Worm (Caenorhabditis elegans): ENCODE data around the gene nmr-1.
A peak's percentile ranks its signal among the peaks of the same experiment; 100 is the strongest.

nmr-1 gene

ce11 chrII:5426054-5426453 lies 20.4 kb downstream of the nmr-1 start:
- TF ChIP-seq mxl-1 (tag; optimal IDR thresholded peaks at IDR 0.05) = no peak
- TF ChIP-seq dpff-1 (tag; optimal IDR thresholded peaks at IDR 0.05) = no peak
- peak; percentile 65 for TF ChIP-seq dox-1 (GFP tag; IDR thresholded peaks at IDR 0.05)
- no peak for TF ChIP-seq ccch-3 (GFP tag; optimal IDR thresholded peaks at IDR 0.05)
- no peak for TF ChIP-seq F22D6.2 (tag; optimal IDR thresholded peaks at IDR 0.05)
- no peak for TF ChIP-seq zfh-2 (GFP tag; conservative IDR thresholded peaks at IDR 0.05)
- TF ChIP-seq ztf-28 (GFP tag; IDR thresholded peaks at IDR 0.05) = no peak
- TF ChIP-seq ztf-18 (tag; optimal IDR thresholded peaks at IDR 0.05) = no peak
- no peak; the same call in 1 of the 2 replicates for TF ChIP-seq ceh-100 (GFP tag; IDR thresholded peaks at IDR 0.05)
- TF ChIP-seq tbp1 (GFP tag; optimal IDR thresholded peaks at IDR 0.05) = peak; percentile 29
- no peak for TF ChIP-seq B0261.1 (tag; optimal IDR thresholded peaks at IDR 0.05)
- peak; percentile 15 for TF ChIP-seq lin-40 (tag; optimal IDR thresholded peaks at IDR 0.05)
- no peak for TF ChIP-seq ztf-3 (GFP tag; optimal IDR thresholded peaks at IDR 0.05)
- TF ChIP-seq D2030.7 (GFP tag; IDR thresholded peaks at IDR 0.05) = no peak
- no peak for TF ChIP-seq Y56A3A.18 (GFP tag; IDR thresholded peaks at IDR 0.05)
- TF ChIP-seq Y53F4B.3 (GFP tag; IDR thresholded peaks at IDR 0.05) = no peak
- no peak for TF ChIP-seq ceh-79 (tag; optimal IDR thresholded peaks at IDR 0.05)
- TF ChIP-seq athp-1 (tag; optimal IDR thresholded peaks at IDR 0.05) = no peak
- TF ChIP-seq aptf-3 (GFP tag; IDR thresholded peaks at IDR 0.05) = no peak
- no peak for TF ChIP-seq attf-6 (GFP tag; IDR thresholded peaks at IDR 0.05)
- TF ChIP-seq F57A8.1 (GFP tag; optimal IDR thresholded peaks at IDR 0.05) = no peak
- TF ChIP-seq B0019.2 (GFP tag; conservative IDR thresholded peaks at IDR 0.05) = no peak
- TF ChIP-seq xnd-1 (tag; optimal IDR thresholded peaks at IDR 0.05) = no peak
- no peak for TF ChIP-seq F10E7.11 (tag; optimal IDR thresholded peaks at IDR 0.05)
- TF ChIP-seq tlf-1 (GFP tag; optimal IDR thresholded peaks at IDR 0.05) = no peak
- TF ChIP-seq attf-3 (GFP tag; conservative IDR thresholded peaks at IDR 0.05) = no peak
- no peak for TF ChIP-seq Y79H2A.3 (GFP tag; conservative IDR thresholded peaks at IDR 0.05)
- TF ChIP-seq attf-5 (GFP tag; optimal IDR thresholded peaks at IDR 0.05) = peak; percentile 74
- 0 out of 2 replicates have a peak, but pooled peaks have one; percentile 16 for TF ChIP-seq egrh-3 (GFP tag; IDR thresholded peaks at IDR 0.05)
- TF ChIP-seq ceh-91 (GFP tag; IDR thresholded peaks at IDR 0.05) = no peak
- no peak for TF ChIP-seq ztf-22 (GFP tag; optimal IDR thresholded peaks at IDR 0.05)
- no peak for TF ChIP-seq lir-1 (GFP tag; conservative IDR thresholded peaks at IDR 0.05)
- TF ChIP-seq nhr-90 (tag; optimal IDR thresholded peaks at IDR 0.05) = no peak
- TF ChIP-seq nhr-27 (tag; optimal IDR thresholded peaks at IDR 0.05) = no peak
- TF ChIP-seq madf-3 (GFP tag; IDR thresholded peaks at IDR 0.05) = no peak
- TF ChIP-seq pha-4 (tag; optimal IDR thresholded peaks at IDR 0.05) = peak; percentile 45
- no peak for TF ChIP-seq dpl-1 (GFP tag; optimal IDR thresholded peaks at IDR 0.05)
- no peak for TF ChIP-seq Y53G8AR.9 (GFP tag; conservative IDR thresholded peaks at IDR 0.05)
- no peak for TF ChIP-seq hlh-12 (tag; optimal IDR thresholded peaks at IDR 0.05)
- no peak for TF ChIP-seq sptf-2 (GFP tag; optimal IDR thresholded peaks at IDR 0.05)
- no peak for TF ChIP-seq F49E8.2 (tag; optimal IDR thresholded peaks at IDR 0.05; ENCODE audit: insufficient read depth)
- no peak for TF ChIP-seq F57C9.4 (tag; optimal IDR thresholded peaks at IDR 0.05)
- TF ChIP-seq nhr-120 (GFP tag; IDR thresholded peaks at IDR 0.05) = no peak
- no peak for TF ChIP-seq him-1 (tag; optimal IDR thresholded peaks at IDR 0.05)
- peak; percentile 23 for TF ChIP-seq die-1 (tag; optimal IDR thresholded peaks at IDR 0.05)
- TF ChIP-seq lsl-1 (GFP tag; optimal IDR thresholded peaks at IDR 0.05) = no peak
- no peak for TF ChIP-seq efl-1 (GFP tag; optimal IDR thresholded peaks at IDR 0.05)
- no peak for TF ChIP-seq repo-1 (tag; optimal IDR thresholded peaks at IDR 0.05)
- no peak for TF ChIP-seq pbrm-1 (GFP tag; IDR thresholded peaks at IDR 0.05)
- TF ChIP-seq atf-7 (tag; optimal IDR thresholded peaks at IDR 0.05) = peak; percentile 47
- no peak for TF ChIP-seq egl-18 (GFP tag; IDR thresholded peaks at IDR 0.05)

All from whole organism, young adult.